Worm (Caenorhabditis elegans) whole organism, L4/young adult: Measurements from ENCODE around the gene fbxb-2.

Experiments
- W03F9.2 ChIP-seq: fragments of 150-350 bp; optimal IDR thresholded peaks from 2 replicates; lab custom pipeline; 2014; ENCODE audit warnings: missing biosample characterization, missing genetic modification characterization
- dao-5 ChIP-seq: sonication (generic microtip); optimal IDR thresholded peaks from 2 replicates; lab custom pipeline; 2016; ENCODE audit warnings: missing genotype, missing genetic modification characterization, moderate library complexity, missing compliant biosample characterization
- him-1 ChIP-seq: sonication (generic microtip); optimal IDR thresholded peaks from 2 replicates; lab custom pipeline; 2016; ENCODE audit warnings: missing genotype, missing genetic modification reagents, missing genetic modification characterization, missing compliant biosample characterization

DNA sequence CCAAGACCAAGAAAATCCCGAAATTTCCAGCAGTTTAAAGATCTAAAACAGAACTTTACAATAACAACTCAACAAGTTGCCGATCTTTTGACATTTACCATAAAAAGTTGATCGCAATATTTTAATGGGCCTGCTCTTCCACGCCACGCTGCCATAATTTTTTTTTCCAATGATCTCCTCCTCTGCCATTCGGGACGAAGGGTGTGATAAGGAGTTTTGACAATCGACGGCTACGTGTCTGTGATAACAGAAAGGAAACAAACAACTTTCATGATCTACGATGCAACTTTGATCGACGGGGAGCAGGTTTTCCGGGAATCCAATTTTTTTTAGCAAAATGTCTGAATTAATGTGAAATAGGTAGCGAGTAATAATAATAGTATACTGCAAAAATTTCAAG, 30.2 kb downstream of the fbxb-2 start:
- TF ChIP-seq W03F9.2 (tag; lab: Kevin White, UChicago) (no peak), him-1 (tag; lab: Kevin White, UChicago) (no peak), dao-5 (tag; lab: Kevin White, UChicago) (no peak)
